Fruit fly (Drosophila melanogaster): ENCODE data around the gene tzn.
A peak's percentile ranks its signal among the peaks of the same experiment; 100 is the strongest.

Gene tzn

dm6 chr3L:20809088-20809999, 10.9 kb downstream of the tzn start, which contains the start of the genes CG3634 and HIPP1:
TSS of gene CG3634 (minus strand) at chr3L:20809272.
TSS of gene HIPP1 (plus strand) at chr3L:20809669.
- TF ChIP-seq tj (GFP tag; optimal IDR thresholded peaks at IDR 0.05): peak; percentile 25
- no peak for TF ChIP-seq cnc (optimal IDR thresholded peaks at IDR 0.05)
- peak; percentile 48 for TF ChIP-seq CG14711 (tag; optimal IDR thresholded peaks at IDR 0.05)
- TF ChIP-seq CG33017 (tag; optimal IDR thresholded peaks at IDR 0.05): no peak
- TF ChIP-seq toe (GFP tag; optimal IDR thresholded peaks at IDR 0.05): no peak
- no peak for TF ChIP-seq Crg-1 (GFP tag; optimal IDR thresholded peaks at IDR 0.05)
- peak; percentile 6 for TF ChIP-seq Mnt (GFP tag; optimal IDR thresholded peaks at IDR 0.05)
- peak; percentile 16 for TF ChIP-seq CG11617 (GFP tag; optimal IDR thresholded peaks at IDR 0.05)

DNA sequence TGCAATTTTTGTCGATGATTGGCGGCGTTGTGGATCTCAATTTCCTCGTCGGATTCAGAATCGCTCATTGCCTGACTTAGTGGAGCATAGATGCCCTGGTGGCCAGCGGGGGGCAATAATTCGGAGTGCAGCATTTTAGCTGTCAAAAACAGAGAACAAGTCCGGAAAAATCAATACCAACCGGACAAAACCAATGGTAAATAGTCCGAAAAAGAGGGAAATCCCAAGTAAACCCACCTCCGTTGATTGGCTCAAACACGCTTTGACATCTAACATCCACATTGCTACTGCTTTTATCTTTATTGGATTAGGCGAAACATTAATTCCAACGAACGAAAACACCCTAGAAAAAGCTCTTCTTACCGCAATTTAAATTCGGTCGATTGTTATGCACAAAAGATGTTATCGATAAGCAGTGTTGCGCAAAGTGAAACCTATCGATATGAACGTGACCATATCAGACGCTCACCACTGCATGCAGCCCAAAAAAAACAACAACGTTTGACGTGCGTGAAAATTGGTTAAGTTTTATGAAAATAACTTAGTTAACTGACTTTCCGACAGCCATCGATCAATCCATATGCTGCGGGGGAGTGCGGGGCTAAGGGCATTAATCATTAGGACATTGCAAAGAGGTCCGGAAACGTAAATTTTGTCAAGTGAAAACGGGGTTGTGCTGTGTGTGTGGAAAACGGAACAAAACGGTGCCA, 17.4 kb downstream of the tzn start, which contains the start of the genes CG3618 and Pka-R1:
Gene CG3618, minus strand, starts transcription at position 410 of the 710 bp plus-strand sequence.
Gene Pka-R1, plus strand, starts transcription at position 453 of the 710 bp plus-strand sequence.
- TF ChIP-seq ovo (GFP tag; optimal IDR thresholded peaks at IDR 0.05) (no peak), CG14711 (tag; optimal IDR thresholded peaks at IDR 0.05) (peak; percentile 25), CG7045 (GFP tag; optimal IDR thresholded peaks at IDR 0.05) (no peak), kay (GFP tag; ENCODE audit: borderline replicate concordance) (no peak), CG12768 (GFP tag; optimal IDR thresholded peaks at IDR 0.05) (peak; percentile 11), Clk (GFP tag; optimal IDR thresholded peaks at IDR 0.05) (no peak), Hr96 (GFP tag; optimal IDR thresholded peaks at IDR 0.05) (no peak), bab1 (GFP tag; optimal IDR thresholded peaks at IDR 0.05) (peak; percentile 40), cic (GFP tag; optimal IDR thresholded peaks at IDR 0.05) (peak; percentile 28), toe (GFP tag; optimal IDR thresholded peaks at IDR 0.05) (no peak), CG33017 (tag; optimal IDR thresholded peaks at IDR 0.05) (peak; percentile 17), cnc (optimal IDR thresholded peaks at IDR 0.05) (no peak), Crg-1 (GFP tag; optimal IDR thresholded peaks at IDR 0.05) (no peak), CG5204 (GFP tag; optimal IDR thresholded peaks at IDR 0.05) (no peak), CG1620 (GFP tag; optimal IDR thresholded peaks at IDR 0.05) (no peak), tj (GFP tag; optimal IDR thresholded peaks at IDR 0.05) (no peak), pad (GFP tag; optimal IDR thresholded peaks at IDR 0.05) (peak; percentile 56), CG7101 (tag; optimal IDR thresholded peaks at IDR 0.05) (peak; percentile 33), CG11617 (GFP tag; optimal IDR thresholded peaks at IDR 0.05) (no peak), Mnt (GFP tag; optimal IDR thresholded peaks at IDR 0.05) (peak; percentile 49)

dm6 chr3L:20817927-20818326, 19.5 kb downstream of the tzn start, which contains the start of gene Mst77F:
TSS of gene Mst77F (minus strand) at chr3L:20818027.
- no peak for TF ChIP-seq CG1620 (GFP tag; optimal IDR thresholded peaks at IDR 0.05)
- TF ChIP-seq CG12768 (GFP tag; optimal IDR thresholded peaks at IDR 0.05): no peak
- TF ChIP-seq Crg-1 (GFP tag; optimal IDR thresholded peaks at IDR 0.05): no peak
- no peak for TF ChIP-seq ovo (GFP tag; optimal IDR thresholded peaks at IDR 0.05)
- no peak for TF ChIP-seq CG7101 (tag; optimal IDR thresholded peaks at IDR 0.05)
- no peak for TF ChIP-seq CG11617 (GFP tag; optimal IDR thresholded peaks at IDR 0.05)
- TF ChIP-seq toe (GFP tag; optimal IDR thresholded peaks at IDR 0.05): no peak

DNA sequence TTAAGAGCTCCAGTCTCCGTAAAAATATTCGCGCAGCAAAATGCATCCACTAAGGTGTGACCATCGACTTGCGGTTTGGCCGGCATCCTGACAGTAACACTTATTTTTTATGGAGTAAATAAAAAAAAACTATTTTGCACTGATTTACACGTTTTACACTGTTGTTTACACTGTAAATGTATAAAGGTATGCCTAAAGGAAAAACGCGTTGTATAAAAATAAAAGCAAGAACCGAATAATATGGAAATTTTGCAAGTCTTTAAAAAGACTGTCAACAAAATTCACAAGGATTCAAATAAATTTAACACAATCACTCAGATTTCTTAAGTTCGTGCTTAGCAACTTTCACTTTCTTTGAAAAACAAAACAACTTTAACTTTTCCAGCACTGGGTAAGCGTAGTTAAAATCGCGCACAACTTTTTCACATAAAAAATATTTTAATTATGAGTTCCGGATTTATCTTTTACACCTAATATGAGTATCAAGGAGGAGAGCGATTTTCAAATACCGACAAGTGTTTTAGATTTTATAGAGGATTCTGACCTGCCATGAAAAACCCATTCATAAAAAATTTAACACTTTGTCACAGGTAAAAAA, 24.9 kb downstream of the tzn start:
- TF ChIP-seq kay (GFP tag; ENCODE audit: borderline replicate concordance) (peak; percentile 65), cnc (optimal IDR thresholded peaks at IDR 0.05) (no peak), toe (GFP tag; optimal IDR thresholded peaks at IDR 0.05) (no peak)

DNA sequence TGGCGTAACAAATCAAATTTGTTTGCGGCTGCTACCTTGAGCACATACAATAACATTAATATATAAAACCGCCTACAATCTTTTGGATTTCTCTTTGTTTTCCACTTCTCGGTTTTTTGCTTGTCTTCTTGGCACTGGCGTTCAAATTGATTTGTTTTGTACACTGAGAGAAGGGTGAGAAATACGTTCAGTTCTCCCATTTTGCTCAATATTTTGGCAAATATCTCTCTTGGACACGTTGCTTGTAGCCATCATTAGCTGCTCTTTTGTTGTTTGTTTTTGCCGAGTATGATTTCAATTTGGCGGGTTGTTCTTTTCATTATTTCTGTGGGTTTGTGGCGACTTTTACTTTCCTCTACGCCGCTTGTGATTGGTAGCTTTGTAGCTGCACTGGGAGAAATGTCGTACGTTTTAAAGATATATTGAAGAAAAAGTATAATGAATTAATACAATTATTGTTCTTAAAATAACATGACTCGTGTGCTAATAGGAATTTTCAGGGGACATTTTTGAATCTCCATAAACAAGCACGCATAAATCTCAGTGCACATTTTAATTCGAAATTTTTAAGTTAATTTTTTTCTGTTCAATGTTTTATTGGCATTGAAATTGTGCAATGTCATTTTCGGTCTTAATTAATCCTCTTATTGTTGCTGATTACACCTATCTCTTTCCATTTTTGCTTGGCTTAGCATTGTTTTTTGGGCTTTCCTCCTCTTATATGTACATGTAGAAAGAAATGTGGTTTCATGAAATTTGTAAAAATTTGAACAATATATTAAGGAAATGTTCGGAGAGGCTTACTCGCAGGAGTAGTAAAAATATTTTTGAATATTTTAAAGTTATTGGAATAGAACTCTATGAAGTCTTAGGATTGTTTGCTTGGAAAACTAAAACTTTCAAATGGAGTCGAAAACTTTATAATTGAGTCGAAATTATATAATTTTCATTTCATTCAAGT, 28.8 kb downstream of the tzn start:
- peak; percentile 86 for TF ChIP-seq kay (GFP tag; ENCODE audit: borderline replicate concordance)
- TF ChIP-seq cic (GFP tag; optimal IDR thresholded peaks at IDR 0.05): no peak
- TF ChIP-seq bab1 (GFP tag; optimal IDR thresholded peaks at IDR 0.05): peak; percentile 40
- no peak for TF ChIP-seq Crg-1 (GFP tag; optimal IDR thresholded peaks at IDR 0.05)
- no peak for TF ChIP-seq CG14711 (tag; optimal IDR thresholded peaks at IDR 0.05)
- TF ChIP-seq Clk (GFP tag; optimal IDR thresholded peaks at IDR 0.05): no peak
- peak; percentile 9 for TF ChIP-seq CG5204 (GFP tag; optimal IDR thresholded peaks at IDR 0.05)
- no peak for TF ChIP-seq cnc (optimal IDR thresholded peaks at IDR 0.05)
- TF ChIP-seq toe (GFP tag; optimal IDR thresholded peaks at IDR 0.05): peak; percentile 30
- TF ChIP-seq ovo (GFP tag; optimal IDR thresholded peaks at IDR 0.05): no peak
